Worm (Caenorhabditis elegans) whole organism, L1 larva: ENCODE measurements around the gene F21D5.4.

ENCODE experiments used
- C34B4.2 ChIP-seq: sonication (generic microtip); optimal IDR thresholded peaks from 2 replicates; lab custom pipeline; 2017; ENCODE audit warnings: mild to moderate bottlenecking, missing genetic modification characterization, missing compliant biosample characterization
- Y116A8C.19 ChIP-seq: sonication (generic microtip); optimal IDR thresholded peaks from 2 replicates; lab custom pipeline; 2016; ENCODE audit warnings: missing compliant biosample characterization, missing genetic modification characterization, borderline replicate concordance
- aha-1 ChIP-seq: fragments of 150-350 bp; optimal IDR thresholded peaks from 2 replicates; lab custom pipeline; 2014; ENCODE audit warnings: missing biosample characterization, missing genetic modification characterization
- aly-2 ChIP-seq: fragments of 150-350 bp; optimal IDR thresholded peaks from 2 replicates; lab custom pipeline; 2014; ENCODE audit warnings: missing biosample characterization, missing genetic modification characterization
- ama-1 ChIP-seq: fragments of 150-350 bp; optimal IDR thresholded peaks from 2 replicates; lab custom pipeline; 2014
- ceh-88 ChIP-seq: fragments of 200-800 bp; sonication (Bioruptor generic); IDR thresholded peaks from 2 replicates; pipeline ENCODE4 v1.3.6; 2022; ENCODE audit warnings: missing genetic modification characterization, missing compliant biosample characterization
- ces-1 ChIP-seq: fragments of 150-350 bp; optimal IDR thresholded peaks from 2 replicates; lab custom pipeline; 2014; ENCODE audit warnings: missing biosample characterization, missing genetic modification reagents, missing genetic modification characterization
- dpl-1 ChIP-seq, 3 experiments: fragments of 150-350 bp in 2 of 3; sonication (generic microtip) in 1 of 3; optimal IDR thresholded peaks; 2 replicates each; lab custom pipeline; 2014 to 2017; ENCODE audit warnings: missing biosample characterization in 3 of 3, missing genetic modification characterization in 3 of 3, missing genetic modification reagents in 3 of 3
- dsc-1 ChIP-seq: sonication (generic microtip); optimal IDR thresholded peaks from 2 replicates; lab custom pipeline; 2016; ENCODE audit warnings: mild to moderate bottlenecking, missing genetic modification characterization, missing compliant biosample characterization
- efl-3 ChIP-seq: fragments of 200-800 bp; sonication (Bioruptor generic); optimal IDR thresholded peaks from 2 replicates; lab custom pipeline; 2018; ENCODE audit warnings: mild to moderate bottlenecking, missing genetic modification characterization, missing compliant biosample characterization
- egl-13 ChIP-seq: sonication (generic microtip); optimal IDR thresholded peaks from 2 replicates; lab custom pipeline; 2016; ENCODE audit warnings: missing genotype, missing genetic modification reagents, missing genetic modification characterization, missing compliant biosample characterization
- egl-27 ChIP-seq, 2 experiments: fragments of 150-350 bp in 1 of 2; sonication (generic microtip); optimal IDR thresholded peaks; 3 replicates each; lab custom pipeline; 2017 to 2018; ENCODE audit warnings: missing biosample characterization in 2 of 2, missing genetic modification characterization in 2 of 2, missing genetic modification reagents in 2 of 2
- elt-3 ChIP-seq, 6 experiments: fragments of 150-350 bp in 1 of 6; sonication (generic microtip); optimal IDR thresholded peaks; 2 replicates each; lab custom pipeline; 2017 to 2018; ENCODE audit warnings: missing biosample characterization in 6 of 6, missing genetic modification characterization in 6 of 6, inconsistent platforms in 1 of 6
- ets-5 ChIP-seq: fragments of 200-800 bp; sonication (Bioruptor generic); IDR thresholded peaks from 2 replicates; pipeline ENCODE4 v1.3.6; 2022; ENCODE audit warnings: missing genetic modification characterization, missing compliant biosample characterization
- fkh-10 ChIP-seq: sonication (generic microtip); optimal IDR thresholded peaks from 2 replicates; lab custom pipeline; 2017; ENCODE audit warnings: missing biosample characterization, missing genetic modification reagents, missing genetic modification characterization
- fkh-4 ChIP-seq: sonication (generic microtip); optimal IDR thresholded peaks from 2 replicates; lab custom pipeline; 2016; ENCODE audit warnings: missing compliant biosample characterization, missing genetic modification characterization, borderline replicate concordance
- fkh-8 ChIP-seq: sonication (generic microtip); optimal IDR thresholded peaks from 2 replicates; lab custom pipeline; 2016; ENCODE audit warnings: mild to moderate bottlenecking, missing genetic modification characterization, missing compliant biosample characterization
- fos-1 ChIP-seq: fragments of 150-350 bp; optimal IDR thresholded peaks from 2 replicates; lab custom pipeline; 2014; ENCODE audit warnings: missing biosample characterization, missing genetic modification characterization
- grh-1 ChIP-seq: fragments of 200-800 bp; sonication (Bioruptor generic); IDR thresholded peaks from 2 replicates; pipeline ENCODE4 v1.3.6; 2022; ENCODE audit warnings: missing genetic modification reagents, missing genetic modification characterization, missing compliant biosample characterization
- hlh-17 ChIP-seq: fragments of 200-800 bp; sonication (Bioruptor generic); optimal IDR thresholded peaks from 2 replicates; lab custom pipeline; 2018; ENCODE audit warnings: missing genetic modification characterization, mild to moderate bottlenecking, missing compliant biosample characterization, moderate library complexity, borderline replicate concordance
- hpl-2 ChIP-seq: fragments of 150-350 bp; optimal IDR thresholded peaks from 2 replicates; lab custom pipeline; 2014; ENCODE audit warnings: missing biosample characterization, missing genetic modification reagents, missing genetic modification characterization
- irx-1 ChIP-seq: sonication (generic microtip); optimal IDR thresholded peaks from 2 replicates; lab custom pipeline; 2016; ENCODE audit warnings: missing genetic modification characterization, missing compliant biosample characterization
- isw-1 ChIP-seq: fragments of 200-800 bp; sonication (Bioruptor generic); IDR thresholded peaks from 2 replicates; pipeline ENCODE4 v1.3.6; 2022; ENCODE audit warnings: missing genetic modification characterization, missing compliant biosample characterization
- lin-14 ChIP-seq: fragments of 200-800 bp; sonication (Bioruptor generic); optimal IDR thresholded peaks from 2 replicates; lab custom pipeline; 2018; ENCODE audit warnings: mild to moderate bottlenecking, missing genetic modification characterization, moderate library complexity, missing compliant biosample characterization
- lin-35 ChIP-seq, 2 experiments: fragments of 150-350 bp; optimal IDR thresholded peaks; 2 replicates each; lab custom pipeline; 2014; ENCODE audit warnings: missing biosample characterization in 2 of 2, missing genetic modification characterization in 2 of 2, missing genetic modification reagents in 2 of 2
- lin-39 ChIP-seq: fragments of 150-350 bp; optimal IDR thresholded peaks from 2 replicates; lab custom pipeline; 2014; ENCODE audit warnings: missing biosample characterization, missing genetic modification reagents, missing genetic modification characterization
- lsy-2 ChIP-seq, 2 experiments: fragments of 150-350 bp; optimal IDR thresholded peaks; 2 replicates each; lab custom pipeline; 2014; ENCODE audit warnings: missing biosample characterization in 2 of 2, missing genetic modification characterization in 2 of 2
- mab-9 ChIP-seq: fragments of 200-800 bp; sonication (Bioruptor generic); IDR thresholded peaks from 2 replicates; pipeline ENCODE4 v1.3.6; 2022; ENCODE audit warnings: missing genetic modification reagents, missing genetic modification characterization, missing compliant biosample characterization
- mdl-1 ChIP-seq, 2 experiments: fragments of 150-350 bp; optimal IDR thresholded peaks; 2 replicates each; lab custom pipeline; 2014 to 2017; ENCODE audit warnings: missing biosample characterization in 2 of 2, missing genetic modification characterization in 2 of 2, inconsistent platforms in 1 of 2
- mep-1 ChIP-seq: fragments of 150-350 bp; optimal IDR thresholded peaks from 2 replicates; lab custom pipeline; 2014; ENCODE audit warnings: missing biosample characterization, missing genetic modification characterization
- nhr-11 ChIP-seq: fragments of 150-350 bp; optimal IDR thresholded peaks from 2 replicates; lab custom pipeline; 2014; ENCODE audit warnings: missing biosample characterization, missing genetic modification characterization
- nhr-19 ChIP-seq: fragments of 200-800 bp; sonication (Bioruptor generic); conservative IDR thresholded peaks from 2 replicates; pipeline ENCODE4 v1.3.6; 2022; ENCODE audit warnings: missing genetic modification characterization, missing compliant biosample characterization
- nhr-20 ChIP-seq: sonication (generic microtip); optimal IDR thresholded peaks from 2 replicates; lab custom pipeline; 2016; ENCODE audit warnings: mild to moderate bottlenecking, missing genetic modification characterization, missing compliant biosample characterization
- nhr-237 ChIP-seq: fragments of 150-350 bp; optimal IDR thresholded peaks from 2 replicates; lab custom pipeline; 2014; ENCODE audit warnings: missing biosample characterization, missing genetic modification characterization
- nhr-28 ChIP-seq: fragments of 150-350 bp; optimal IDR thresholded peaks from 2 replicates; lab custom pipeline; 2014; ENCODE audit warnings: missing biosample characterization, missing genetic modification characterization
- nhr-47 ChIP-seq: sonication (generic microtip); optimal IDR thresholded peaks from 2 replicates; lab custom pipeline; 2016; ENCODE audit warnings: mild to moderate bottlenecking, missing genetic modification characterization, moderate library complexity, missing compliant biosample characterization
- pag-3 ChIP-seq: sonication (generic microtip); optimal IDR thresholded peaks from 2 replicates; lab custom pipeline; 2017; ENCODE audit warnings: missing genetic modification characterization, mild to moderate bottlenecking, missing compliant biosample characterization, antibody characterized with exemption, borderline replicate concordance; ENCODE audit not compliant: insufficient read depth
- pax-3 ChIP-seq: fragments of 200-800 bp; sonication (Bioruptor generic); optimal IDR thresholded peaks from 2 replicates; lab custom pipeline; 2018; ENCODE audit warnings: mild to moderate bottlenecking, missing genetic modification characterization, moderate library complexity, missing compliant biosample characterization
- pqm-1 ChIP-seq: sonication (generic microtip); optimal IDR thresholded peaks from 3 replicates; lab custom pipeline; 2017; ENCODE audit warnings: missing biosample characterization, missing genetic modification characterization
- rnt-1 ChIP-seq: sonication (generic microtip); optimal IDR thresholded peaks from 2 replicates; lab custom pipeline; 2016; ENCODE audit warnings: mild to moderate bottlenecking, missing genetic modification characterization, moderate library complexity, missing compliant biosample characterization
- snpc-4 ChIP-seq: fragments of 150-350 bp; optimal IDR thresholded peaks from 2 replicates; lab custom pipeline; 2014; ENCODE audit warnings: missing biosample characterization, missing genetic modification characterization
- snu-23 ChIP-seq: sonication (generic microtip); optimal IDR thresholded peaks from 2 replicates; lab custom pipeline; 2016; ENCODE audit warnings: missing genetic modification characterization, missing compliant biosample characterization
- sox-4 ChIP-seq: sonication (generic microtip); optimal IDR thresholded peaks from 2 replicates; lab custom pipeline; 2016; ENCODE audit warnings: missing genetic modification characterization, missing compliant biosample characterization
- sup-37 ChIP-seq: fragments of 200-800 bp; sonication (Bioruptor generic); optimal IDR thresholded peaks from 2 replicates; lab custom pipeline; 2018; ENCODE audit warnings: mild to moderate bottlenecking, missing genetic modification characterization, missing compliant biosample characterization
- swsn-7 ChIP-seq: sonication (generic microtip); optimal IDR thresholded peaks from 2 replicates; lab custom pipeline; 2016; ENCODE audit warnings: missing genetic modification characterization, missing compliant biosample characterization
- tlp-1 ChIP-seq: fragments of 150-350 bp; optimal IDR thresholded peaks from 2 replicates; lab custom pipeline; 2014; ENCODE audit warnings: missing biosample characterization, missing genetic modification characterization
- unc-30 ChIP-seq: sonication (generic microtip); optimal IDR thresholded peaks from 2 replicates; lab custom pipeline; 2017; ENCODE audit warnings: missing biosample characterization, missing genetic modification characterization
- unc-86 ChIP-seq: sonication (generic microtip); optimal IDR thresholded peaks from 2 replicates; lab custom pipeline; 2016; ENCODE audit warnings: missing genetic modification characterization, missing compliant biosample characterization
- xbp-1 ChIP-seq: sonication (generic microtip); optimal IDR thresholded peaks from 2 replicates; lab custom pipeline; 2016; ENCODE audit warnings: missing genetic modification characterization, missing compliant biosample characterization
- zag-1 ChIP-seq: fragments of 150-350 bp; optimal IDR thresholded peaks from 2 replicates; lab custom pipeline; 2014; ENCODE audit warnings: missing biosample characterization, missing genetic modification characterization

Gene F21D5.4

ce11 chrIV:8758620-8759019 is 20.7 kb downstream of the F21D5.4 start (continued):
- no peak for TF ChIP-seq egl-13 (tag; lab: Kevin White, UChicago)
- TF ChIP-seq isw-1 (GFP tag; lab: Robert Waterston, UW) = peak; percentile 31; the same call in 1 of the 2 replicates
- no peak for TF ChIP-seq mab-9 (GFP tag; lab: Robert Waterston, UW)
- peak; percentile 4 for TF ChIP-seq xbp-1 (tag; lab: Kevin White, UChicago)
- TF ChIP-seq sox-4 (tag; lab: Kevin White, UChicago) = no peak
- TF ChIP-seq nhr-237 (tag; lab: Kevin White, UChicago) = no peak
- TF ChIP-seq ceh-88 (GFP tag; lab: Robert Waterston, UW) = no peak
- TF ChIP-seq fkh-4 = no peak
- TF ChIP-seq fkh-8 (tag; lab: Kevin White, UChicago) = peak; percentile 57
- TF ChIP-seq pax-3 (tag; lab: Kevin White, UChicago) = no peak
- TF ChIP-seq nhr-47 = peak; percentile 54
- no peak for TF ChIP-seq snpc-4
- no peak for TF ChIP-seq dsc-1 (tag; lab: Kevin White, UChicago)
- no peak for TF ChIP-seq aha-1 (tag; lab: Kevin White, UChicago)
- TF ChIP-seq egl-27 (tag; optimal IDR thresholded peaks at IDR 0.05; lab: Kevin White, UChicago) = no peak
- TF ChIP-seq lsy-2 (tag; optimal IDR thresholded peaks at IDR 0.05; lab: Kevin White, UChicago) = peak; percentile 4 to 50
- TF ChIP-seq, all 84 proteins: peak for 19

DNA sequence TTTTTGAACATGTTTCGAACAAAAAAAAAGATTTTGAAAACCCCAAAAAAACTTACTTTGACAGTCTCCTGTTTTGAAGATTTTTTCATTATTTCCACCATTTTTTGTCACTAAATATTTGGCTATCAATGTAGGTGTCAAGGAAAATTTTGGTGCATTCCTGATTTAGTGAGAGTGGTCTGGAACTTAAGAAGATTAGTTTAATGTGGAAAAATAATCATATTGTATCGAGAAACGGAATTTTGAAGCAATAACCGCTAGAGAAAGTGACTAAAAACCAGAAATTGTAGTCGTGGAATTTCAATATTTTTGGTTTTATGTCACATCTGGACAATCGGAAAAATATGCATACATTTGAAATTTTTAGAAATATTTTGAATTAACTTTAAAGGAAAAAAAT is 24.0 kb downstream of the F21D5.4 start, which contains the start of the genes F20C5.11 and klp-11:
Gene F20C5.11 (minus strand): TSS at position 101 of the 400 bp plus-strand sequence.
Gene klp-11 (minus strand): TSS at position 171 of the 400 bp plus-strand sequence.
- TF ChIP-seq Y116A8C.19 (tag; lab: Kevin White, UChicago) = no peak
- no peak for TF ChIP-seq dsc-1 (tag; lab: Kevin White, UChicago)
- TF ChIP-seq snu-23 = no peak
- no peak for TF ChIP-seq zag-1 (tag; lab: Kevin White, UChicago)
- no peak for TF ChIP-seq lin-14 (GFP tag; lab: Kevin White, UChicago)
- no peak for TF ChIP-seq fkh-10 (GFP tag; lab: Kevin White, UChicago)
- TF ChIP-seq isw-1 (GFP tag; lab: Robert Waterston, UW) = no peak
- no peak for TF ChIP-seq ces-1 (GFP tag; lab: Kevin White, UChicago)
- no peak for TF ChIP-seq nhr-28 (tag; lab: Kevin White, UChicago)
- TF ChIP-seq pag-3 (tag; lab: Kevin White, UChicago) = no peak
- no peak for TF ChIP-seq aha-1 (tag; lab: Kevin White, UChicago)

DNA sequence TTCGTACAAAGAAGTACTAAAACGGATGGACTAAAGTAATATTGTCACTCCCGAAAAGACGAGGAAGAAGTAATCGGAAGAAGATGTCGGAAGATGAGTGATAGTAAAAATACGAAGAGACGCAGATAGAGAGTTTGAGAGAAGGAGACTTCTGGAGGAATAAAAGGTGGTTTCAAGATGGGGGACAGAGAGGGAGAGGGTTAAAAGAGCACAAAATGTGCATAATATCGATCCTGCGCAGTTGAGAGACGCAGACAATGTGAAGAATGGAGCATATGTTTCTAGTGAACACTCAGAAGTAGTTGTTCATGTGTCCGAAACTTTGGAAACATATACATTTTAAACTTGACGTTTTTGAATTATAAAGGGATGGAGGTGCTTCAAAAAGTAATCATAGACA is 24.6 kb downstream of the F21D5.4 start:
- TF ChIP-seq rnt-1 (tag; lab: Kevin White, UChicago) = no peak
- peak in 1 of 2 experiments; percentile 43 for TF ChIP-seq lin-35 (GFP tag; optimal IDR thresholded peaks at IDR 0.05; lab: Kevin White, UChicago)
- TF ChIP-seq pqm-1 = no peak
- TF ChIP-seq tlp-1 (tag; lab: Kevin White, UChicago) = no peak
- no peak for TF ChIP-seq hpl-2 (GFP tag; lab: Kevin White, UChicago)
- no peak for TF ChIP-seq sup-37 (GFP tag; lab: Kevin White, UChicago)
- TF ChIP-seq hlh-17 (GFP tag; lab: Kevin White, UChicago) = no peak
- TF ChIP-seq swsn-7 (tag; lab: Kevin White, UChicago) = peak; percentile 49
- no peak for TF ChIP-seq ama-1 (lab: Kevin White, UChicago)
- no peak for TF ChIP-seq efl-3 (GFP tag; lab: Kevin White, UChicago)
- no peak for TF ChIP-seq nhr-20 (tag; lab: Kevin White, UChicago)
- peak; percentile 24 for TF ChIP-seq irx-1 (tag; lab: Kevin White, UChicago)
- TF ChIP-seq fos-1 (tag; lab: Kevin White, UChicago) = peak; percentile 5
- TF ChIP-seq ets-5 (GFP tag; lab: Robert Waterston, UW) = no peak
- peak; percentile 49 for TF ChIP-seq unc-86 (tag; lab: Kevin White, UChicago)
- no peak for TF ChIP-seq grh-1 (GFP tag; lab: Robert Waterston, UW)
- peak; percentile 45 for TF ChIP-seq nhr-47
- peak; percentile 84 for TF ChIP-seq fkh-10 (GFP tag; lab: Kevin White, UChicago)
- TF ChIP-seq dpl-1 (GFP tag; optimal IDR thresholded peaks at IDR 0.05; lab: Kevin White, UChicago) = peak in 1 of 3 experiments; percentile 32
- no peak for TF ChIP-seq C34B4.2 (tag; lab: Kevin White, UChicago)
- no peak for TF ChIP-seq nhr-19
- no peak for TF ChIP-seq mdl-1 (tag; optimal IDR thresholded peaks at IDR 0.05; lab: Kevin White, UChicago)
- no peak for TF ChIP-seq mep-1 (tag; lab: Kevin White, UChicago)
- TF ChIP-seq aly-2 (tag; lab: Kevin White, UChicago) = no peak
- no peak for TF ChIP-seq nhr-11 (tag; lab: Kevin White, UChicago)
- no peak for TF ChIP-seq lin-39
- no peak for TF ChIP-seq elt-3 (tag; optimal IDR thresholded peaks at IDR 0.05; lab: Kevin White, UChicago)
- TF ChIP-seq unc-30 (tag; lab: Kevin White, UChicago) = no peak
